Worm (Caenorhabditis elegans) whole organism, young adult: Measurements from ENCODE around the gene spe-39.

ENCODE experiments used
- aptf-2 ChIP-seq: fragments of 200-800 bp; sonication (Bioruptor generic); conservative IDR thresholded peaks from 2 replicates; pipeline ENCODE4 v1.3.6; 2022; ENCODE audit warnings: missing genetic modification reagents, missing genetic modification characterization, missing compliant biosample characterization
- ceh-79 ChIP-seq: sonication (generic microtip); optimal IDR thresholded peaks from 2 replicates; lab custom pipeline; 2017; ENCODE audit warnings: mild to moderate bottlenecking, missing genetic modification characterization, missing compliant biosample characterization
- hmg-1.2 ChIP-seq: fragments of 200-800 bp; sonication (Bioruptor generic); IDR thresholded peaks from 2 replicates; pipeline ENCODE4 v1.3.6; 2022; ENCODE audit warnings: missing genetic modification reagents, missing genetic modification characterization, missing compliant biosample characterization
- unc-62 ChIP-seq: fragments of 150-350 bp; optimal IDR thresholded peaks from 2 replicates; lab custom pipeline; 2014; ENCODE audit warnings: missing biosample characterization, missing genetic modification reagents, missing genetic modification characterization

DNA sequence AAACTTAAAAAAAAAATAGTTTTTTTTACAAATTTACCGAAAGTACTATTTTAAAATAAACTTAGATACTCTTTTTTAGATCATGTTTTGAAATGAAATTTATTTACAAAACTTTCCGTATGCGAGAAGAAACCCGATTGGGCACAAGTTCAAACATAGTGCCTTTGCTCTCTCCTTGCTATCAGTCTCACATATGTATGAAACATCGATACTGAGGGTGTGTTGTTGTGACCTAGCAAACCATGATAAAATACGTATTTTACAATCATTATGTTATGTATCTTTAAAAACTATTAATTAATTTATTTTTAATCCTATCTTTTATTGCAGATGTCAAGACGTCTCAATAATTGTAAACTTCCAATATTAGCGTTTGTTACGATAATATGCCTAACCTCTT, 24.8 kb downstream of the spe-39 start:
- TF ChIP-seq aptf-2 (GFP tag; lab: Robert Waterston, UW) = no peak
- no peak for TF ChIP-seq ceh-79 (tag; lab: Kevin White, UChicago)
- no peak for TF ChIP-seq unc-62 (GFP tag; lab: Kevin White, UChicago)
- no peak for TF ChIP-seq hmg-1.2 (GFP tag; lab: Robert Waterston, UW)
